Fruit fly (Drosophila melanogaster): ENCODE results near the gene CG10657.

- TF ChIP-seq pb (GFP tag; optimal IDR thresholded peaks at IDR 0.05): peak; percentile 45
- no peak for TF ChIP-seq usp (GFP tag; optimal IDR thresholded peaks at IDR 0.05)
- peak in 1 of 2 experiments; percentile 87 for TF ChIP-seq Eip74EF (GFP tag; optimal IDR thresholded peaks at IDR 0.05)
- no peak for TF ChIP-seq Dll (GFP tag; IDR thresholded peaks at IDR 0.05; ENCODE audit: partially characterized antibody)
- TF ChIP-seq CG31224 (GFP tag; IDR thresholded peaks at IDR 0.05): peak; percentile 57
- TF ChIP-seq CG15011 (GFP tag; optimal IDR thresholded peaks at IDR 0.05): peak; percentile 79
Measured at dm6 chr3L:12490418-12491035, 6.5 kb downstream of the CG10657 start, which contains the start of gene CG10660.

Measured in whole organism, embryonic.